Fruit fly (Drosophila melanogaster) whole organism, adult: Measurements from ENCODE around the gene CG9095.

Experiments
- CG11617 ChIP-seq: fragments of 200-800 bp; sonication (Bioruptor generic); optimal IDR thresholded peaks from 2 replicates; lab custom pipeline; 2017; ENCODE audit warnings: mild to moderate bottlenecking, missing biosample characterization, missing genetic modification reagents, missing genetic modification characterization
- CG1620 ChIP-seq: fragments of 200-800 bp; sonication (Bioruptor generic); optimal IDR thresholded peaks from 2 replicates; lab custom pipeline; 2016; ENCODE audit warnings: missing biosample characterization, missing genetic modification characterization
- CG33017 ChIP-seq: fragments of 200-800 bp; sonication (Bioruptor generic); optimal IDR thresholded peaks from 2 replicates; lab custom pipeline; 2018; ENCODE audit warnings: missing biosample characterization, mild to moderate bottlenecking, missing genetic modification characterization, moderate library complexity
- Crg-1 ChIP-seq: fragments of 200-800 bp; sonication (Bioruptor generic); optimal IDR thresholded peaks from 2 replicates; lab custom pipeline; 2016; ENCODE audit warnings: missing biosample characterization, missing genetic modification characterization
- Mnt ChIP-seq: fragments of 200-800 bp; sonication (Bioruptor generic); optimal IDR thresholded peaks from 2 replicates; lab custom pipeline; 2016; ENCODE audit warnings: missing biosample characterization, mild to moderate bottlenecking, missing genetic modification characterization
- cic ChIP-seq: fragments of 200-800 bp; sonication (Bioruptor generic); optimal IDR thresholded peaks from 2 replicates; lab custom pipeline; 2017; ENCODE audit warnings: missing biosample characterization, mild to moderate bottlenecking, missing genetic modification characterization, moderate library complexity
- cnc ChIP-seq, 2 experiments: fragments of >200 bp; optimal IDR thresholded peaks; 2 replicates each; lab custom pipeline; 2017
- kay ChIP-seq: fragments of 200-800 bp; sonication (Bioruptor generic); peaks from one replicate; lab custom pipeline; 2016; ENCODE audit warnings: missing biosample characterization, missing genetic modification characterization, borderline replicate concordance
- pad ChIP-seq: fragments of 200-800 bp; sonication (Bioruptor generic); optimal IDR thresholded peaks from 3 replicates; lab custom pipeline; 2017; ENCODE audit warnings: missing biosample characterization, missing genetic modification characterization, mild to moderate bottlenecking, moderate library complexity, missing genetic modification reagents
- toe ChIP-seq: fragments of 200-800 bp; sonication (Bioruptor generic); optimal IDR thresholded peaks from 2 replicates; lab custom pipeline; 2016; ENCODE audit warnings: missing biosample characterization, missing genetic modification characterization

- no peak for TF ChIP-seq cnc (optimal IDR thresholded peaks at IDR 0.05; lab: Kevin White, UChicago)
- TF ChIP-seq CG11617: no peak
- no peak for TF ChIP-seq kay (GFP tag; lab: Kevin White, UChicago)
- TF ChIP-seq Crg-1 (GFP tag; lab: Kevin White, UChicago): no peak
- no peak for TF ChIP-seq CG33017 (tag; lab: Kevin White, UChicago)
- no peak for TF ChIP-seq Mnt (GFP tag; lab: Kevin White, UChicago)
- no peak for TF ChIP-seq CG1620 (GFP tag; lab: Kevin White, UChicago)
- no peak for TF ChIP-seq toe (GFP tag; lab: Kevin White, UChicago)
- TF ChIP-seq pad (GFP tag; lab: Kevin White, UChicago): no peak
- no peak for TF ChIP-seq cic (GFP tag; lab: Kevin White, UChicago)
These were observed 31.0 kb downstream of the CG9095 start for dm6 chrX:15132065-15132464.
